Worm (Caenorhabditis elegans): Measurements from ENCODE around the gene arrd-2.

- TF ChIP-seq tbx-9 (tag; optimal IDR thresholded peaks at IDR 0.05; ENCODE audit: borderline replicate concordance) (no peak), F55B11.4 (tag; optimal IDR thresholded peaks at IDR 0.05; ENCODE audit: borderline replicate concordance, insufficient read depth) (no peak)
These were observed 26.0 kb downstream of the arrd-2 start, which contains the start of gene kin-15 for ce11 chrII:9433609-9434008.

Measured in whole organism, young adult.